Worm (Caenorhabditis elegans): ENCODE data around the gene F54B11.7.

The F54B11.7 gene

ce11 chrX:13561954-13562353, 38.3 kb upstream of the F54B11.7 start:
- TF ChIP-seq fkh-4 (tag; optimal IDR thresholded peaks at IDR 0.05; ENCODE audit: borderline replicate concordance) (no peak), elt-3 (tag; optimal IDR thresholded peaks at IDR 0.05) (no peak), unc-130 (tag; optimal IDR thresholded peaks at IDR 0.05) (no peak), nhr-71 (tag; optimal IDR thresholded peaks at IDR 0.05) (peak; percentile 62), C04F5.9 (tag; optimal IDR thresholded peaks at IDR 0.05) (no peak), lsy-2 (tag; optimal IDR thresholded peaks at IDR 0.05) (peak in 1 of 2 experiments; percentile 9), egl-27 (tag; optimal IDR thresholded peaks at IDR 0.05) (no peak), nhr-77 (tag; optimal IDR thresholded peaks at IDR 0.05) (no peak), nhr-19 (GFP tag; conservative IDR thresholded peaks at IDR 0.05) (peak; percentile 14), alr-1 (tag; optimal IDR thresholded peaks at IDR 0.05; ENCODE audit: borderline replicate concordance) (no peak), nhr-76 (tag; optimal IDR thresholded peaks at IDR 0.05) (no peak), lin-35 (GFP tag; optimal IDR thresholded peaks at IDR 0.05) (no peak), blmp-1 (tag; optimal IDR thresholded peaks at IDR 0.05) (peak; percentile 26), ceh-88 (GFP tag; IDR thresholded peaks at IDR 0.05) (no peak), mep-1 (tag; optimal IDR thresholded peaks at IDR 0.05) (no peak), dpl-1 (GFP tag; optimal IDR thresholded peaks at IDR 0.05) (no peak), snu-23 (GFP tag; optimal IDR thresholded peaks at IDR 0.05) (no peak), fkh-8 (tag; optimal IDR thresholded peaks at IDR 0.05) (no peak), lin-39 (tag; optimal IDR thresholded peaks at IDR 0.05) (peak; percentile 32), nhr-12 (tag; optimal IDR thresholded peaks at IDR 0.05) (no peak), pag-3 (tag; optimal IDR thresholded peaks at IDR 0.05; ENCODE audit: borderline replicate concordance, insufficient read depth) (peak; percentile 62), rnt-1 (tag; optimal IDR thresholded peaks at IDR 0.05) (peak; percentile 49), unc-62 (GFP tag; optimal IDR thresholded peaks at IDR 0.05) (no peak), grh-1 (GFP tag; IDR thresholded peaks at IDR 0.05) (no peak), ama-1 (optimal IDR thresholded peaks at IDR 0.05) (no peak), mef-2 (tag; optimal IDR thresholded peaks at IDR 0.05) (peak; percentile 22), nhr-20 (tag; optimal IDR thresholded peaks at IDR 0.05) (peak; percentile 7), hlh-4 (tag; optimal IDR thresholded peaks at IDR 0.05) (no peak), pax-3 (tag; optimal IDR thresholded peaks at IDR 0.05) (no peak), mab-9 (GFP tag; IDR thresholded peaks at IDR 0.05) (no peak), unc-98 (GFP tag; IDR thresholded peaks at IDR 0.05) (no peak), isw-1 (GFP tag; IDR thresholded peaks at IDR 0.05) (no peak), fkh-10 (GFP tag; optimal IDR thresholded peaks at IDR 0.05) (no peak), tlp-1 (tag; optimal IDR thresholded peaks at IDR 0.05) (no peak), zag-1 (tag; optimal IDR thresholded peaks at IDR 0.05) (no peak), hlh-17 (GFP tag; optimal IDR thresholded peaks at IDR 0.05; ENCODE audit: borderline replicate concordance) (no peak), ztf-4 (tag; optimal IDR thresholded peaks at IDR 0.05) (no peak), egl-13 (tag; optimal IDR thresholded peaks at IDR 0.05) (no peak), efl-3 (GFP tag; optimal IDR thresholded peaks at IDR 0.05) (no peak), unc-86 (tag; optimal IDR thresholded peaks at IDR 0.05) (no peak), sup-37 (GFP tag; optimal IDR thresholded peaks at IDR 0.05) (no peak), C16A3.4 (tag; optimal IDR thresholded peaks at IDR 0.05) (no peak), nhr-28 (tag; optimal IDR thresholded peaks at IDR 0.05) (no peak), nhr-84 (tag; optimal IDR thresholded peaks at IDR 0.05) (no peak), nhr-237 (tag; optimal IDR thresholded peaks at IDR 0.05) (no peak)

ce11 chrX:13566436-13566835, 33.8 kb upstream of the F54B11.7 start, which contains the start of gene R01E6.2:
Gene R01E6.2, minus strand, starts transcription at chrX:13566536.
- no peak for TF ChIP-seq rnt-1 (tag; optimal IDR thresholded peaks at IDR 0.05)
- TF ChIP-seq efl-1 (optimal IDR thresholded peaks at IDR 0.05) = no peak
- peak in 1 of 2 experiments; percentile 37 for TF ChIP-seq efl-1 (GFP tag; optimal IDR thresholded peaks at IDR 0.05 in 1 of 2)
